Fruit fly (Drosophila melanogaster): ENCODE data around the gene BoYb.

The BoYb gene

DNA sequence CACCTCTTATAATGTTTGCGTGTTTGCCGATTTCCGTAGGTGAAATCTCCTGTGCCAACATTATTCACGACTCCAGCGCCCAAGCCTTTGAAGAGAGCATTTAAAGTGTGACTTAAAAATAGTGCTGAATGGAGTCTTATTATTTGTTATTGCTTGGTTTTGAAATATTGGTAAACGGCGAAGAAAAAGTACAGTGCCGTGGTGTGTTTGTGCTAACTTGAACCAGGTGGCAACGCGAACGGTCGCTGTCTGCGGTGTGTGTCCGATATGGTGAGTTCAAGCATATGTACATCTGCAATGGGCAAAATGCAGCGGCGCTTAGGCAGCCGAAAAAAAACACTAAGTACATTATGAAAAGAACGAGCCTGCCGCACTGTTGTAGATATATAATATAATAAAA, 23.8 kb upstream of the BoYb start (continued):
- no peak for TF ChIP-seq CG3407 (GFP tag; optimal IDR thresholded peaks at IDR 0.05)
- TF ChIP-seq trem (tag; optimal IDR thresholded peaks at IDR 0.05): no peak
- TF ChIP-seq ems (GFP tag; optimal IDR thresholded peaks at IDR 0.05): no peak
- no peak for TF ChIP-seq HLH3B (GFP tag; IDR thresholded peaks at IDR 0.05)
- no peak for TF ChIP-seq CG14860 (GFP tag; IDR thresholded peaks at IDR 0.05; ENCODE audit: partially characterized antibody)
- TF ChIP-seq CG4282 (GFP tag; optimal IDR thresholded peaks at IDR 0.05): no peak
- TF ChIP-seq inv (GFP tag; IDR thresholded peaks at IDR 0.05; ENCODE audit: partially characterized antibody): no peak
- TF ChIP-seq CG12104 (GFP tag; optimal IDR thresholded peaks at IDR 0.05): no peak
- TF ChIP-seq CG5180 (GFP tag; optimal IDR thresholded peaks at IDR 0.05): no peak
- peak; percentile 58 for TF ChIP-seq MESR4 (GFP tag; optimal IDR thresholded peaks at IDR 0.05)
- peak; percentile 19; the same call in 1 of the 2 replicates for TF ChIP-seq MBD-R2 (GFP tag; IDR thresholded peaks at IDR 0.05)
- TF ChIP-seq CHES-1-like (GFP tag; optimal IDR thresholded peaks at IDR 0.05): no peak
- no peak for TF ChIP-seq Dad (GFP tag; optimal IDR thresholded peaks at IDR 0.05)
- TF ChIP-seq CG14965 (GFP tag; optimal IDR thresholded peaks at IDR 0.05; ENCODE audit: borderline replicate concordance): no peak

dm6 chr3L:22878723-22879343, 22.9 kb upstream of the BoYb start, which contains the start of the genes Chro and Ssl1:
TSS of gene Chro (minus strand) at chr3L:22878984.
TSS of gene Ssl1 (plus strand) at chr3L:22879089.
- peak; percentile 100 for TF ChIP-seq H15 (GFP tag; IDR thresholded peaks at IDR 0.05)
- TF ChIP-seq CG11504 (tag; optimal IDR thresholded peaks at IDR 0.05): peak; percentile 99
- TF ChIP-seq ap (GFP tag; IDR thresholded peaks at IDR 0.05): peak; percentile 100
- TF ChIP-seq br (optimal IDR thresholded peaks at IDR 0.05): no peak
- TF ChIP-seq Doc2 (GFP tag; IDR thresholded peaks at IDR 0.05): peak; percentile 99
- TF ChIP-seq sd (tag; optimal IDR thresholded peaks at IDR 0.05): peak; percentile 98
- TF ChIP-seq Hr78 (GFP tag; optimal IDR thresholded peaks at IDR 0.05): peak in 1 of 2 experiments; percentile 96
- peak; percentile 100 for TF ChIP-seq sim (GFP tag; IDR thresholded peaks at IDR 0.05)
- TF ChIP-seq al (GFP tag; IDR thresholded peaks at IDR 0.05): peak; percentile 100
- no peak for TF ChIP-seq lov (optimal IDR thresholded peaks at IDR 0.05)
- TF ChIP-seq lov (GFP tag; IDR thresholded peaks at IDR 0.05): peak; percentile 100
- TF ChIP-seq CG16779 (GFP tag; IDR thresholded peaks at IDR 0.05): peak; percentile 99
- peak; percentile 99 for TF ChIP-seq CG3838 (GFP tag; optimal IDR thresholded peaks at IDR 0.05)
- TF ChIP-seq cg (GFP tag; optimal IDR thresholded peaks at IDR 0.05): peak; percentile 18
- TF ChIP-seq CG31441 (GFP tag; IDR thresholded peaks at IDR 0.05): peak; percentile 99
- peak; percentile 100 for TF ChIP-seq CG4730 (GFP tag; IDR thresholded peaks at IDR 0.05)
- peak; percentile 100 for TF ChIP-seq ac (GFP tag; optimal IDR thresholded peaks at IDR 0.05)
- no peak for TF ChIP-seq prd (optimal IDR thresholded peaks at IDR 0.05)
- peak; percentile 100 for TF ChIP-seq prd (GFP tag; IDR thresholded peaks at IDR 0.05)
- peak; percentile 100 for TF ChIP-seq gem (tag; optimal IDR thresholded peaks at IDR 0.05)
- peak; percentile 100 for TF ChIP-seq CG13775 (GFP tag; optimal IDR thresholded peaks at IDR 0.05)
- TF ChIP-seq CG7963 (GFP tag; IDR thresholded peaks at IDR 0.05; ENCODE audit: partially characterized antibody): no peak
- peak; percentile 99 for TF ChIP-seq CG10543 (GFP tag; optimal IDR thresholded peaks at IDR 0.05)
- peak; percentile 100 for TF ChIP-seq otp (GFP tag; IDR thresholded peaks at IDR 0.05)
- TF ChIP-seq oc (tag; optimal IDR thresholded peaks at IDR 0.05): peak; percentile 100
- TF ChIP-seq Antp (GFP tag; optimal IDR thresholded peaks at IDR 0.05): peak; percentile 100
- TF ChIP-seq corto (GFP tag; optimal IDR thresholded peaks at IDR 0.05): peak; percentile 99
- peak; percentile 100 for TF ChIP-seq CG34376 (GFP tag; optimal IDR thresholded peaks at IDR 0.05)
- TF ChIP-seq ara (GFP tag; IDR thresholded peaks at IDR 0.05): peak; percentile 100
- peak; percentile 98 for TF ChIP-seq CkIIα-i1 (GFP tag; IDR thresholded peaks at IDR 0.05)
- peak; percentile 100 for TF ChIP-seq maf-S (GFP tag; optimal IDR thresholded peaks at IDR 0.05)
- peak; percentile 100 for TF ChIP-seq CG7786 (GFP tag; optimal IDR thresholded peaks at IDR 0.05)
- peak; percentile 100 for TF ChIP-seq Max (GFP tag; optimal IDR thresholded peaks at IDR 0.05)
- peak; percentile 99 for TF ChIP-seq scrt (GFP tag; optimal IDR thresholded peaks at IDR 0.05)
- peak; percentile 100 for TF ChIP-seq CG13296 (GFP tag; optimal IDR thresholded peaks at IDR 0.05)
- TF ChIP-seq crp (GFP tag; optimal IDR thresholded peaks at IDR 0.05): peak; percentile 60 to 83

Data from whole organism, embryonic.